Fruit fly (Drosophila melanogaster) whole organism: ENCODE data around the gene Rnf11.

Experiments used
- CG8478 ChIP-seq: fragments of >200 bp; optimal IDR thresholded peaks from 2 replicates; lab custom pipeline; 2018; ENCODE audit warnings: inconsistent platforms
- Dll ChIP-seq: fragments of >200 bp; optimal IDR thresholded peaks from 2 replicates; lab custom pipeline; 2017
- EcR ChIP-seq, 2 experiments: fragments of >200 bp; optimal IDR thresholded peaks; 2 replicates each; lab custom pipeline; 2017; ENCODE audit warnings: missing biosample characterization in 2 of 2, missing genetic modification characterization in 2 of 2, missing genetic modification reagents in 2 of 2
- pan ChIP-seq: fragments of >200 bp; optimal IDR thresholded peaks from 2 replicates; lab custom pipeline; 2017
- psq ChIP-seq: fragments of >200 bp; optimal IDR thresholded peaks from 2 replicates; lab custom pipeline; 2017
- usp ChIP-seq: fragments of >200 bp; optimal IDR thresholded peaks from 2 replicates; lab custom pipeline; 2017; ENCODE audit warnings: missing biosample characterization, missing genetic modification characterization, mixed read lengths

- no peak for TF ChIP-seq psq (lab: Kevin White, UChicago)
- no peak for TF ChIP-seq pan (lab: Kevin White, UChicago)
- TF ChIP-seq Dll (lab: Kevin White, UChicago) = no peak
- TF ChIP-seq usp (GFP tag; lab: Kevin White, UChicago) = no peak
- no peak for TF ChIP-seq CG8478
- TF ChIP-seq EcR (GFP tag; optimal IDR thresholded peaks at IDR 0.05; lab: Kevin White, UChicago) = no peak
Measured at dm6 chr4:318795-319194, 4.1 kb downstream of the Rnf11 start.
